Fruit fly (Drosophila melanogaster) whole organism, embryonic: ENCODE measurements around the gene dind.
A peak's percentile ranks its signal among the peaks of the same experiment; 100 is the strongest.

Source experiments
- Atf3 ChIP-seq: fragments of 200-800 bp; sonication (Bioruptor generic); optimal IDR thresholded peaks from 3 replicates; lab custom pipeline; 2016; ENCODE audit warnings: missing biosample characterization, missing genetic modification characterization
- Awh ChIP-seq: fragments of 200-800 bp; sonication (Bioruptor generic); IDR thresholded peaks from 2 replicates; pipeline ENCODE4, ENCODE4 v1.3.6; 2022; ENCODE audit warnings: missing biosample characterization, missing genetic modification characterization
- Bdp1 ChIP-seq: fragments of 200-800 bp; sonication (Bioruptor generic); optimal IDR thresholded peaks from 3 replicates; lab custom pipeline; 2016; ENCODE audit warnings: missing biosample characterization, missing genetic modification characterization
- Bgb ChIP-seq: fragments of 200-800 bp; sonication (Bioruptor generic); IDR thresholded peaks from 2 replicates; pipeline ENCODE4 v1.3.6; 2022; ENCODE audit warnings: missing biosample characterization, missing genetic modification characterization; ENCODE audit not compliant: partially characterized antibody
- CG10209 ChIP-seq: fragments of 200-800 bp; sonication (Bioruptor generic); optimal IDR thresholded peaks from 3 replicates; lab custom pipeline; 2017; ENCODE audit warnings: missing biosample characterization, mild to moderate bottlenecking, missing genetic modification characterization, missing genetic modification reagents
- CG10267 ChIP-seq: fragments of 200-800 bp; sonication (Bioruptor generic); optimal IDR thresholded peaks from 2 replicates; lab custom pipeline; 2018; ENCODE audit warnings: missing biosample characterization, mild to moderate bottlenecking, missing genetic modification characterization, moderate library complexity
- CG10543 ChIP-seq: fragments of 200-800 bp; sonication (Bioruptor generic); optimal IDR thresholded peaks from 3 replicates; lab custom pipeline; 2017; ENCODE audit warnings: missing biosample characterization, mild to moderate bottlenecking, missing genetic modification characterization, moderate library complexity
- CG11695 ChIP-seq: fragments of 200-800 bp; sonication (Bioruptor generic); IDR thresholded peaks from 3 replicates; pipeline ENCODE4 v1.3.6; 2022; ENCODE audit warnings: missing biosample characterization, missing genetic modification characterization
- CG1233 ChIP-seq: fragments of 200-800 bp; sonication (Bioruptor generic); optimal IDR thresholded peaks from 4 replicates; lab custom pipeline; 2018; ENCODE audit warnings: missing biosample characterization, mild to moderate bottlenecking, missing genetic modification characterization
- CG12769 ChIP-seq: fragments of 200-800 bp; sonication (Bioruptor generic); optimal IDR thresholded peaks from 2 replicates; lab custom pipeline; 2019; ENCODE audit warnings: missing biosample characterization, mild to moderate bottlenecking, missing genetic modification characterization, moderate library complexity
- CG14014 ChIP-seq: fragments of 200-800 bp; sonication (Bioruptor generic); IDR thresholded peaks from 2 replicates; pipeline ENCODE4 v1.3.6; 2022; ENCODE audit warnings: missing biosample characterization, missing genetic modification characterization
- CG14860 ChIP-seq: fragments of 200-800 bp; sonication (Bioruptor generic); IDR thresholded peaks from 3 replicates; pipeline ENCODE4 v1.3.6; 2022; ENCODE audit warnings: missing biosample characterization, missing genetic modification characterization; ENCODE audit not compliant: partially characterized antibody
- CG2875 ChIP-seq: fragments of 200-800 bp; sonication (Bioruptor generic); optimal IDR thresholded peaks from 2 replicates; lab custom pipeline; 2017; ENCODE audit warnings: missing biosample characterization, mild to moderate bottlenecking, missing genetic modification characterization, missing genetic modification reagents
- CG6791 ChIP-seq: fragments of 200-800 bp; sonication (Bioruptor generic); IDR thresholded peaks from 3 replicates; pipeline ENCODE4 v1.3.6; 2022; ENCODE audit warnings: missing biosample characterization, missing genetic modification characterization; ENCODE audit not compliant: partially characterized antibody
- CG8388 ChIP-seq: fragments of 200-800 bp; sonication (Bioruptor generic); optimal IDR thresholded peaks from 2 replicates; lab custom pipeline; 2019; ENCODE audit warnings: missing biosample characterization, mild to moderate bottlenecking, missing genetic modification characterization, moderate library complexity
- Ets65A ChIP-seq: fragments of 200-800 bp; sonication (Bioruptor generic); peaks from one replicate; lab custom pipeline; 2016; ENCODE audit warnings: missing biosample characterization, missing genetic modification characterization
- Fer1 ChIP-seq: fragments of 200-800 bp; sonication (Bioruptor generic); optimal IDR thresholded peaks from 2 replicates; lab custom pipeline; 2017; ENCODE audit warnings: missing biosample characterization, mild to moderate bottlenecking, missing genetic modification characterization
- Hmx ChIP-seq: fragments of 200-800 bp; sonication (Bioruptor generic); optimal IDR thresholded peaks from 2 replicates; lab custom pipeline; 2016; ENCODE audit warnings: missing biosample characterization, missing genetic modification characterization
- Lim3 ChIP-seq: fragments of 200-800 bp; sonication (Bioruptor generic); IDR thresholded peaks from 2 replicates; pipeline ENCODE4 v1.3.6; 2022; ENCODE audit warnings: missing biosample characterization, missing genetic modification characterization
- Meics ChIP-seq: fragments of 200-800 bp; sonication (Bioruptor generic); optimal IDR thresholded peaks from 2 replicates; lab custom pipeline; 2017; ENCODE audit warnings: missing biosample characterization, mild to moderate bottlenecking, missing genetic modification characterization
- Oli ChIP-seq: fragments of 200-800 bp; sonication (Bioruptor generic); optimal IDR thresholded peaks from 2 replicates; lab custom pipeline; 2018; ENCODE audit warnings: missing biosample characterization, mild to moderate bottlenecking, missing genetic modification characterization, moderate library complexity
- Opbp ChIP-seq: fragments of 200-800 bp; sonication (Bioruptor generic); IDR thresholded peaks from 3 replicates; pipeline ENCODE4 v1.3.6; 2022; ENCODE audit warnings: missing biosample characterization, missing genetic modification characterization; ENCODE audit not compliant: partially characterized antibody
- Side ChIP-seq: fragments of 200-800 bp; sonication (Bioruptor generic); optimal IDR thresholded peaks from 2 replicates; lab custom pipeline; 2016; ENCODE audit warnings: missing biosample characterization, missing genetic modification characterization
- Sin3A ChIP-seq: fragments of >200 bp; optimal IDR thresholded peaks from 2 replicates; lab custom pipeline; 2018
- Spps ChIP-seq: fragments of 200-800 bp; sonication (Bioruptor generic); optimal IDR thresholded peaks from 2 replicates; lab custom pipeline; 2018; ENCODE audit warnings: missing biosample characterization, mild to moderate bottlenecking, missing genetic modification characterization
- ac ChIP-seq: fragments of 200-800 bp; sonication (Bioruptor generic); optimal IDR thresholded peaks from 3 replicates; lab custom pipeline; 2017; ENCODE audit warnings: missing biosample characterization, mild to moderate bottlenecking, missing genetic modification characterization
- ase ChIP-seq: fragments of 200-800 bp; sonication (Bioruptor generic); IDR thresholded peaks from 3 replicates; pipeline ENCODE4 v1.3.6; 2022; ENCODE audit warnings: missing biosample characterization, missing genetic modification characterization
- ato ChIP-seq: fragments of 200-800 bp; sonication (Bioruptor generic); IDR thresholded peaks from 2 replicates; pipeline ENCODE4 v1.3.6; 2022; ENCODE audit warnings: missing biosample characterization, missing genetic modification characterization; ENCODE audit not compliant: partially characterized antibody
- dimm ChIP-seq: fragments of 200-800 bp; sonication (Bioruptor generic); IDR thresholded peaks from 2 replicates; pipeline ENCODE4 v1.3.6; 2022; ENCODE audit warnings: missing biosample characterization, missing genetic modification characterization
- dmrt11E ChIP-seq: fragments of 200-800 bp; sonication (Bioruptor generic); optimal IDR thresholded peaks from 3 replicates; lab custom pipeline; 2018; ENCODE audit warnings: missing biosample characterization, mild to moderate bottlenecking, missing genetic modification characterization, moderate library complexity
- dmrt99B ChIP-seq: fragments of 200-800 bp; sonication (Bioruptor generic); optimal IDR thresholded peaks from 2 replicates; lab custom pipeline; 2018; ENCODE audit warnings: missing biosample characterization, mild to moderate bottlenecking, missing genetic modification characterization, moderate library complexity
- eyg ChIP-seq: fragments of 200-800 bp; sonication (Bioruptor generic); optimal IDR thresholded peaks from 3 replicates; lab custom pipeline; 2016; ENCODE audit warnings: missing biosample characterization, missing genetic modification characterization
- gce ChIP-seq: fragments of 200-800 bp; sonication (Bioruptor generic); IDR thresholded peaks from 3 replicates; pipeline ENCODE4 v1.3.6; 2022; ENCODE audit warnings: missing biosample characterization, missing genetic modification characterization
- insv ChIP-seq, 2 experiments: fragments of 200-800 bp; sonication (Bioruptor generic); optimal IDR thresholded peaks; 3 replicates each; lab custom pipeline; 2016 to 2018; ENCODE audit warnings: missing biosample characterization in 2 of 2, missing genetic modification characterization in 2 of 2
- lab ChIP-seq: fragments of 200-800 bp; sonication (Bioruptor generic); optimal IDR thresholded peaks from 3 replicates; lab custom pipeline; 2017; ENCODE audit warnings: missing biosample characterization, missing genetic modification characterization, mild to moderate bottlenecking, moderate library complexity, missing genetic modification reagents
- lilli ChIP-seq: fragments of 200-800 bp; sonication (Bioruptor generic); optimal IDR thresholded peaks from 3 replicates; lab custom pipeline; 2016; ENCODE audit warnings: missing biosample characterization, missing genetic modification characterization
- lmd ChIP-seq: fragments of 200-800 bp; sonication (Bioruptor generic); IDR thresholded peaks from 2 replicates; pipeline ENCODE4 v1.3.6; 2022; ENCODE audit warnings: missing biosample characterization, missing genetic modification characterization
- mirr ChIP-seq: fragments of 200-800 bp; sonication (Bioruptor generic); optimal IDR thresholded peaks from 3 replicates; lab custom pipeline; 2018; ENCODE audit warnings: missing biosample characterization, mild to moderate bottlenecking, missing genetic modification characterization
- nerfin-1 ChIP-seq: fragments of 200-800 bp; sonication (Bioruptor generic); optimal IDR thresholded peaks from 3 replicates; lab custom pipeline; 2019; ENCODE audit warnings: missing biosample characterization, mild to moderate bottlenecking, missing genetic modification characterization, moderate library complexity
- nerfin-2 ChIP-seq: fragments of 200-800 bp; sonication (Bioruptor generic); IDR thresholded peaks from 2 replicates; pipeline ENCODE4 v1.3.6; 2022; ENCODE audit warnings: missing biosample characterization, missing genetic modification characterization; ENCODE audit not compliant: partially characterized antibody
- sens ChIP-seq: fragments of 200-800 bp; sonication (Bioruptor generic); peaks from one replicate; lab custom pipeline; 2016; ENCODE audit warnings: missing biosample characterization, missing genetic modification characterization
- slbo ChIP-seq: fragments of 200-800 bp; sonication (Bioruptor generic); IDR thresholded peaks from 2 replicates; pipeline ENCODE4 v1.3.6; 2022; ENCODE audit warnings: missing biosample characterization, missing genetic modification characterization
- slou ChIP-seq: fragments of 200-800 bp; sonication (Bioruptor generic); optimal IDR thresholded peaks from 3 replicates; lab custom pipeline; 2016; ENCODE audit warnings: missing biosample characterization, missing genetic modification characterization
- sna ChIP-seq: fragments of 200-800 bp; sonication (Bioruptor generic); IDR thresholded peaks from 2 replicates; pipeline ENCODE4 v1.3.6; 2022; ENCODE audit warnings: missing biosample characterization, missing genetic modification characterization; ENCODE audit not compliant: partially characterized antibody
- tx ChIP-seq: fragments of 200-800 bp; sonication (Bioruptor generic); optimal IDR thresholded peaks from 2 replicates; lab custom pipeline; 2016; ENCODE audit warnings: missing biosample characterization, missing genetic modification characterization
- unc-4 ChIP-seq: fragments of 200-800 bp; sonication (Bioruptor generic); IDR thresholded peaks from 2 replicates; pipeline ENCODE4 v1.3.6; 2022; ENCODE audit warnings: missing biosample characterization, missing genetic modification characterization; ENCODE audit not compliant: partially characterized antibody
- zen2 ChIP-seq: fragments of 200-800 bp; sonication (Bioruptor generic); IDR thresholded peaks from 3 replicates; pipeline ENCODE4 v1.3.6; 2022; ENCODE audit warnings: missing biosample characterization, missing genetic modification characterization; ENCODE audit not compliant: partially characterized antibody
- zfh1 ChIP-seq: fragments of 200-800 bp; sonication (Bioruptor generic); IDR thresholded peaks from 3 replicates; pipeline ENCODE4 v1.3.6; 2022; ENCODE audit warnings: missing biosample characterization, missing genetic modification characterization

Gene dind

dm6 chr3R:18633099-18633498 is 44.2 kb downstream of the dind start (continued):
- no peak for TF ChIP-seq eyg (GFP tag; lab: Kevin White, UChicago)
- TF ChIP-seq CG11695, result no peak
- no peak for TF ChIP-seq Side (GFP tag; lab: Kevin White, UChicago)
- TF ChIP-seq dmrt11E (tag; lab: Kevin White, UChicago), result no peak
- no peak for TF ChIP-seq Hmx (GFP tag; lab: Kevin White, UChicago)
- no peak for TF ChIP-seq Lim3 (GFP tag; lab: Robert Waterston, UW)
- 0 out of 2 replicates have a peak, but pooled peaks have one; percentile 8 for TF ChIP-seq slbo (GFP tag; lab: Robert Waterston, UW)
- TF ChIP-seq lab, result peak; percentile 6
- TF ChIP-seq ac (GFP tag; lab: Kevin White, UChicago), result no peak

dm6 chr3R:18628311-18628811 is 49.0 kb downstream of the dind start:
- TF ChIP-seq dmrt99B, result peak; percentile 11
- TF ChIP-seq sens, result peak; percentile 89
- TF ChIP-seq unc-4 (GFP tag; lab: Robert Waterston, UW), result no peak
- no peak for TF ChIP-seq Ets65A (GFP tag; lab: Kevin White, UChicago)
- TF ChIP-seq mirr (GFP tag; lab: Kevin White, UChicago), result no peak
- peak; percentile 74 for TF ChIP-seq ato
- TF ChIP-seq lilli, result no peak
- TF ChIP-seq tx (GFP tag; lab: Kevin White, UChicago), result no peak
- peak; percentile 34 for TF ChIP-seq Atf3
- TF ChIP-seq CG1233, result no peak
- peak; percentile 98 for TF ChIP-seq Bdp1
- TF ChIP-seq ase, result no peak
- TF ChIP-seq lmd (GFP tag; lab: Robert Waterston, UW), result no peak
- TF ChIP-seq CG14860, result peak; percentile 70
- TF ChIP-seq Bgb, result peak; percentile 61
- TF ChIP-seq CG14014, result 0 out of 2 replicates have a peak, but pooled peaks have one; percentile 8
- peak; percentile 62 for TF ChIP-seq nerfin-2 (GFP tag; lab: Robert Waterston, UW)
- TF ChIP-seq gce (GFP tag; lab: Robert Waterston, UW), result peak; percentile 36; the same call in 1 of the 3 replicates
- no peak for TF ChIP-seq dmrt11E (tag; lab: Kevin White, UChicago)
- TF ChIP-seq insv (GFP tag; optimal IDR thresholded peaks at IDR 0.05; lab: Kevin White, UChicago), result no peak
- TF ChIP-seq Opbp (GFP tag; lab: Robert Waterston, UW), result peak; percentile 66; the same call in 2 of the 3 replicates
- TF ChIP-seq CG10543, result no peak
- no peak for TF ChIP-seq Sin3A (lab: Kevin White, UChicago)
- peak; percentile 59 for TF ChIP-seq CG12769
- no peak for TF ChIP-seq CG8388 (GFP tag; lab: Kevin White, UChicago)
- no peak for TF ChIP-seq zfh1 (GFP tag; lab: Robert Waterston, UW)
- TF ChIP-seq Oli (tag; lab: Kevin White, UChicago), result no peak
- 0 out of 3 replicates have a peak, but pooled peaks have one; percentile 14 for TF ChIP-seq zen2
- TF ChIP-seq Meics, result no peak
- no peak for TF ChIP-seq nerfin-1 (tag; lab: Kevin White, UChicago)
- peak; percentile 65; the same call in 1 of the 2 replicates for TF ChIP-seq Awh (GFP tag; lab: Robert Waterston, UW)
- no peak for TF ChIP-seq CG2875 (GFP tag; lab: Kevin White, UChicago)
- no peak for TF ChIP-seq dimm
- no peak for TF ChIP-seq slbo (GFP tag; lab: Robert Waterston, UW)
- no peak for TF ChIP-seq slou
- TF ChIP-seq CG6791 (GFP tag; lab: Robert Waterston, UW), result peak; percentile 81
- no peak for TF ChIP-seq Spps (tag; lab: Kevin White, UChicago)
- no peak for TF ChIP-seq CG10209
- TF ChIP-seq Fer1 (GFP tag; lab: Kevin White, UChicago), result no peak
- no peak for TF ChIP-seq CG10267 (tag; lab: Kevin White, UChicago)
- TF ChIP-seq sna (GFP tag; lab: Robert Waterston, UW), result peak; percentile 60; the same call in 1 of the 2 replicates
